Fruit fly (Drosophila melanogaster) whole organism, prepupa: ENCODE data around the gene IFT54.
A peak's percentile ranks its signal among the peaks of the same experiment; 100 is the strongest.

Experiments
- Blimp-1 ChIP-seq: fragments of 200-800 bp; sonication (Bioruptor generic); optimal IDR thresholded peaks from 3 replicates; lab custom pipeline; 2017; ENCODE audit warnings: missing biosample characterization, missing genetic modification characterization, mild to moderate bottlenecking, moderate library complexity, missing genetic modification reagents
- CG10631 ChIP-seq: fragments of 200-800 bp; sonication (Bioruptor generic); optimal IDR thresholded peaks from 2 replicates; lab custom pipeline; 2016; ENCODE audit warnings: missing biosample characterization, missing genetic modification characterization
- CG11294 ChIP-seq: fragments of 200-800 bp; sonication (Bioruptor generic); IDR thresholded peaks from 2 replicates; pipeline ENCODE4 v1.3.6; 2022; ENCODE audit warnings: missing biosample characterization, missing genetic modification characterization
- CG15336 ChIP-seq: fragments of 200-800 bp; sonication (Bioruptor generic); IDR thresholded peaks from 2 replicates; pipeline ENCODE4 v1.3.6; 2022; ENCODE audit warnings: missing biosample characterization, missing genetic modification characterization
- CG32006 ChIP-seq: fragments of 200-800 bp; sonication (Bioruptor generic); optimal IDR thresholded peaks from 3 replicates; lab custom pipeline; 2017; ENCODE audit warnings: missing biosample characterization, mild to moderate bottlenecking, missing genetic modification characterization
- CG3919 ChIP-seq: fragments of 200-800 bp; sonication (Bioruptor generic); optimal IDR thresholded peaks from 3 replicates; lab custom pipeline; 2016; ENCODE audit warnings: missing biosample characterization, missing genetic modification characterization
- CG6163 ChIP-seq: fragments of 200-800 bp; sonication (Bioruptor generic); IDR thresholded peaks from 3 replicates; pipeline ENCODE4 v1.3.6; 2022; ENCODE audit warnings: missing biosample characterization, missing genetic modification characterization
- CG6276 ChIP-seq: fragments of 200-800 bp; sonication (Bioruptor generic); optimal IDR thresholded peaks from 2 replicates; lab custom pipeline; 2017; ENCODE audit warnings: missing biosample characterization, mild to moderate bottlenecking, missing genetic modification characterization
- CG6792 ChIP-seq: fragments of 200-800 bp; sonication (Bioruptor generic); optimal IDR thresholded peaks from 3 replicates; lab custom pipeline; 2016; ENCODE audit warnings: missing biosample characterization, missing genetic modification characterization
- CG6854 ChIP-seq: fragments of 200-800 bp; sonication (Bioruptor generic); optimal IDR thresholded peaks from 2 replicates; lab custom pipeline; 2017; ENCODE audit warnings: missing biosample characterization, mild to moderate bottlenecking, missing genetic modification characterization
- CG8119 ChIP-seq: fragments of 200-800 bp; sonication (Bioruptor generic); IDR thresholded peaks from 3 replicates; pipeline ENCODE4 v1.3.6; 2022; ENCODE audit warnings: missing biosample characterization, missing genetic modification characterization
- Eip75B ChIP-seq: fragments of 200-800 bp; sonication (Bioruptor generic); optimal IDR thresholded peaks from 3 replicates; lab custom pipeline; 2016; ENCODE audit warnings: missing biosample characterization, missing genetic modification characterization
- Eip78C ChIP-seq: fragments of 200-800 bp; sonication (Bioruptor generic); peaks from one replicate; lab custom pipeline; 2016; ENCODE audit warnings: missing biosample characterization, missing genetic modification characterization
- Eip93F ChIP-seq: fragments of 200-800 bp; sonication (Bioruptor generic); optimal IDR thresholded peaks from 2 replicates; lab custom pipeline; 2016; ENCODE audit warnings: missing biosample characterization, mild to moderate bottlenecking, missing genetic modification characterization
- Ets21C ChIP-seq: fragments of 200-800 bp; sonication (Bioruptor generic); optimal IDR thresholded peaks from 3 replicates; lab custom pipeline; 2016; ENCODE audit warnings: missing biosample characterization, missing genetic modification characterization
- Ets96B ChIP-seq: fragments of 200-800 bp; optimal IDR thresholded peaks from 2 replicates; lab custom pipeline; 2019; ENCODE audit warnings: missing biosample characterization, mild to moderate bottlenecking, missing genetic modification characterization, moderate library complexity
- Gug ChIP-seq: fragments of 200-800 bp; sonication (Bioruptor generic); IDR thresholded peaks from 2 replicates; pipeline ENCODE4 v1.3.6; 2022; ENCODE audit warnings: missing biosample characterization, missing genetic modification characterization
- Hr4 ChIP-seq: fragments of 200-800 bp; sonication (Bioruptor generic); optimal IDR thresholded peaks from 3 replicates; lab custom pipeline; 2016; ENCODE audit warnings: missing biosample characterization, missing genetic modification characterization
- Lpt ChIP-seq: fragments of 200-800 bp; sonication (Bioruptor generic); optimal IDR thresholded peaks from 3 replicates; lab custom pipeline; 2016; ENCODE audit warnings: missing biosample characterization, missing genetic modification characterization
- OdsH ChIP-seq: fragments of 200-800 bp; sonication (Bioruptor generic); optimal IDR thresholded peaks from 3 replicates; lab custom pipeline; 2016; ENCODE audit warnings: missing biosample characterization, missing genetic modification characterization
- Smox ChIP-seq: fragments of 200-800 bp; sonication (Bioruptor generic); optimal IDR thresholded peaks from 3 replicates; lab custom pipeline; 2016; ENCODE audit warnings: missing biosample characterization, missing genetic modification characterization
- Sox15 ChIP-seq: fragments of 200-800 bp; sonication (Bioruptor generic); optimal IDR thresholded peaks from 3 replicates; lab custom pipeline; 2016; ENCODE audit warnings: missing biosample characterization, missing genetic modification characterization
- achi ChIP-seq: fragments of 200-800 bp; sonication (Bioruptor generic); optimal IDR thresholded peaks from 3 replicates; lab custom pipeline; 2016; ENCODE audit warnings: missing biosample characterization, missing genetic modification characterization
- dac ChIP-seq: fragments of 200-800 bp; sonication (Bioruptor generic); optimal IDR thresholded peaks from 2 replicates; lab custom pipeline; 2017; ENCODE audit warnings: missing biosample characterization, mild to moderate bottlenecking, missing genetic modification characterization
- dsx ChIP-seq: fragments of 200-800 bp; optimal IDR thresholded peaks from 3 replicates; lab custom pipeline; 2019; ENCODE audit warnings: missing biosample characterization, mild to moderate bottlenecking, missing genetic modification characterization, moderate library complexity; ENCODE audit not compliant: poor library complexity, severe bottlenecking
- fd59A ChIP-seq: fragments of 200-800 bp; sonication (Bioruptor generic); optimal IDR thresholded peaks from 2 replicates; lab custom pipeline; 2017; ENCODE audit warnings: missing biosample characterization, mild to moderate bottlenecking, missing genetic modification characterization, missing genetic modification reagents
- fd85E ChIP-seq: fragments of 200-800 bp; sonication (Bioruptor generic); optimal IDR thresholded peaks from 3 replicates; lab custom pipeline; 2016; ENCODE audit warnings: missing biosample characterization, missing genetic modification characterization
- fkh ChIP-seq: fragments of 200-800 bp; sonication (Bioruptor generic); optimal IDR thresholded peaks from 3 replicates; lab custom pipeline; 2017; ENCODE audit warnings: missing biosample characterization, mild to moderate bottlenecking, missing genetic modification characterization, moderate library complexity
- lz ChIP-seq: fragments of 200-800 bp; sonication (Bioruptor generic); optimal IDR thresholded peaks from 3 replicates; lab custom pipeline; 2016; ENCODE audit warnings: missing biosample characterization, missing genetic modification characterization
- salr ChIP-seq, 2 experiments: fragments of 200-800 bp; sonication (Bioruptor generic); optimal IDR thresholded peaks; 3 replicates each; lab custom pipeline; 2016 to 2018; ENCODE audit warnings: missing biosample characterization in 2 of 2, missing genetic modification characterization in 2 of 2, mild to moderate bottlenecking in 1 of 2
- spab ChIP-seq: fragments of 200-800 bp; sonication (Bioruptor generic); optimal IDR thresholded peaks from 2 replicates; lab custom pipeline; 2017; ENCODE audit warnings: missing biosample characterization, mild to moderate bottlenecking, missing genetic modification characterization, missing genetic modification reagents
- ss ChIP-seq, 2 experiments: fragments of 200-800 bp; sonication (Bioruptor generic); optimal IDR thresholded peaks; 2 replicates in 1 of 2; 3 replicates in 1 of 2; lab custom pipeline; 2017 to 2018; ENCODE audit warnings: mild to moderate bottlenecking in 2 of 2, missing biosample characterization in 2 of 2, missing genetic modification characterization in 2 of 2, moderate library complexity in 1 of 2
- svp ChIP-seq: fragments of 200-800 bp; sonication (Bioruptor generic); peaks from one replicate; lab custom pipeline; 2016; ENCODE audit warnings: missing biosample characterization, missing genetic modification characterization
- vri ChIP-seq: fragments of 200-800 bp; sonication (Bioruptor generic); optimal IDR thresholded peaks from 3 replicates; lab custom pipeline; 2016; ENCODE audit warnings: missing biosample characterization, mild to moderate bottlenecking, missing genetic modification characterization

The IFT54 gene

DNA sequence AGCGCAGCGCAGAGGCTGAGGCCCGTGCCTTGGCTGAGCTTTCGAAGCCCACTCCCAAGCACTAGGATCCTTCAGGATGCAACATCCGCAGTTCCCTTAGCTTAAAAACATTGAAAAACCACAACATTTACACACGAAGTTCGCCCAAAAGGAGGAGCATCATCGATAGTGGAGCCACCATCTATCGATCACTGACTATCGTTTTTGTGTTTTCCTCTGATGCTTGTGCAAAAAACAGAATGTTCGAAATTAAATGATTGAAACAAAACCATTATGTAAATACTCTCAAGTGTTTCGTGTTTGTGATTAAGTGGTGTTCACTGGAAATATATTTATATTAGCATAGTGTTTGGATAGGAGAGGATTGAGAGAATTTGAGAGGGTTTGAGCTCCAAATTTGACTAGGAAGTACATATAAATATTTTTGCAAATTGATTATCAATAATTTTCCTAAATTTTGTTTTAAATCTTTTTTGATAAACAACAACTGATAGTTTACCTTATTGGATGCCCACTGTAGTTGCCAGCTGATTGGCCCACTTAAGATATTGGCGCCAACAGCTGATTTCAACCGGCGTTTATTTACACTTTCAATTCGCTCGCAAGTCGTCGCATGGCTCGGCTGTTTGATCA, 25.4 kb downstream of the IFT54 start, which contains the start of gene spn-B (continued):
- TF ChIP-seq Lpt (GFP tag; lab: Kevin White, UChicago) (peak; percentile 62), Hr4 (peak; percentile 86), svp (GFP tag; lab: Kevin White, UChicago) (no peak), spab (GFP tag; lab: Kevin White, UChicago) (peak; percentile 56), Sox15 (GFP tag; lab: Kevin White, UChicago) (peak; percentile 54), OdsH (peak; percentile 75), Ets96B (peak; percentile 73), ss (GFP tag; optimal IDR thresholded peaks at IDR 0.05; lab: Kevin White, UChicago) (peak; percentile 54 to 75), CG11294 (GFP tag; lab: Robert Waterston, UW) (no peak; the same call in 1 of the 2 replicates), Smox (peak; percentile 86), dac (GFP tag; lab: Kevin White, UChicago) (no peak), Ets21C (peak; percentile 66), lz (GFP tag; lab: Kevin White, UChicago) (peak; percentile 85), salr (GFP tag; optimal IDR thresholded peaks at IDR 0.05; lab: Kevin White, UChicago) (peak; percentile 8 to 44), CG8119 (GFP tag; lab: Robert Waterston, UW) (peak; percentile 81), vri (GFP tag; lab: Kevin White, UChicago) (peak; percentile 80), CG3919 (GFP tag; lab: Kevin White, UChicago) (peak; percentile 83), CG32006 (GFP tag; lab: Kevin White, UChicago) (peak; percentile 73), Gug (GFP tag; lab: Robert Waterston, UW) (peak; percentile 59; the same call in 1 of the 2 replicates), CG10631 (peak; percentile 71), fkh (peak; percentile 75)

DNA sequence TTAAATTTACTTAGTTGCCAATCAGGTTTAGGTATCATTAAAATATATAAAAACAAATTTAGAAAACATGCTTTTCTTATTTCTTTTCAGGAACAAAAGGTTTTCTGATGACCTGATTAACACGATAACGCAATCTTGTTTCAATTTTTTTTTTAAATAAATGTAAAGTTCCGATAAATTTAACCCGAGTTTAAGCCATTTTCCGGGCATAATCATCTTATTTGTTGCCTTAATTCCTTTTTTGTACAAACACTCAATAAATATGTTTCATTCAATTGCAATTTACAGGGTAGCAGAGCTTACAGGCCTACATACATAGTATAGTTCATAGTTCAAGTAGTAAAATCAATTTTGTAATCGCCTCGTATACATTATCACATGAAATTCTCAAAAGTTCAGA, 27.3 kb downstream of the IFT54 start:
- no peak for TF ChIP-seq Blimp-1 (GFP tag; lab: Kevin White, UChicago)
- no peak for TF ChIP-seq CG6792 (GFP tag; lab: Kevin White, UChicago)
- TF ChIP-seq fd59A (GFP tag; lab: Kevin White, UChicago): no peak
- no peak for TF ChIP-seq CG32006 (GFP tag; lab: Kevin White, UChicago)
- TF ChIP-seq Eip78C (GFP tag; lab: Kevin White, UChicago): peak; percentile 15

DNA sequence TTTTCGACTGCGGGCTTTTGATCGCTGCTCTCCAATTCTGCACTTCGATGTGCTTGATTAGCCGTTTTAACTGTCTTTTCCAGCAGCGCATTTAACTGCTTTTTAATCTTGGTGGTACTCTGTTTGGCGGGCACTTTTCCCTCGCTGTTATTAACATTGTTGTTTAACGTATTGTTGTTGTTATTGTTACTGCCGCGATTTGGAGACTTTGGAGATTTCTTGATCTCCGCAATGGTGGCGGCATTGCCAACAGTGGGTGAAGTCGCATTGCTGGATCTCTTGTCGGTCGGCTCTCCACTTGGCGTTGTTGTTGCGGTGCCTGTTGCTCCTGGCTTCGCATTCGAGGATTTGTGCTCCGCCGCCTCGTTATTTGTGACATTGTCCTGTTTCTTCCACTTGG, 28.4 kb downstream of the IFT54 start:
- TF ChIP-seq CG6163 (GFP tag; lab: Robert Waterston, UW): 0 out of 3 replicates have a peak, but pooled peaks have one; percentile 12
- TF ChIP-seq fd85E (GFP tag; lab: Kevin White, UChicago): no peak
- peak; percentile 67 for TF ChIP-seq dsx (GFP tag; lab: Kevin White, UChicago)

DNA sequence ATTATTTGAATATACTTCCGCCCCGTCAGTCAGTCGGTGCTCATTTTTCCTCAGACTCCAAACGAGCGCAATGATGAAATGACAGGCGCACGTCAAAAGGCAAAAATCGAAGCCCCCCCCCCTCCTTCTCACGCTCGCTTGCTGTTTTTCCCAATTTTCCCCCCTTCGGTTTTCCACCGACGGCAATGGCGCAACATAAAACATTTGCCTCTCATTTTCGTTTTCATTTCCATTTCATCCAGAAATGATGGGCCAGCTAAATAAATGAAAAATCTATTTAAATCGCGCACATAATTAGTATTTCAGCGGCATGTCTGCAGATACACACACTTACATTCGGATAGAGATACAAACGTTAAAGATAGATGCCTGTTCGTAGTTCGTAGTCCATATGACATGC, 29.2 kb downstream of the IFT54 start:
- TF ChIP-seq Eip75B (GFP tag; lab: Kevin White, UChicago) (no peak), CG15336 (no peak), achi (GFP tag; lab: Kevin White, UChicago) (no peak), fd85E (GFP tag; lab: Kevin White, UChicago) (no peak), Eip93F (GFP tag; lab: Kevin White, UChicago) (no peak), CG6854 (GFP tag; lab: Kevin White, UChicago) (no peak), Ets96B (no peak)
- TF ChIP-seq, all 60 proteins: peak for 0

DNA sequence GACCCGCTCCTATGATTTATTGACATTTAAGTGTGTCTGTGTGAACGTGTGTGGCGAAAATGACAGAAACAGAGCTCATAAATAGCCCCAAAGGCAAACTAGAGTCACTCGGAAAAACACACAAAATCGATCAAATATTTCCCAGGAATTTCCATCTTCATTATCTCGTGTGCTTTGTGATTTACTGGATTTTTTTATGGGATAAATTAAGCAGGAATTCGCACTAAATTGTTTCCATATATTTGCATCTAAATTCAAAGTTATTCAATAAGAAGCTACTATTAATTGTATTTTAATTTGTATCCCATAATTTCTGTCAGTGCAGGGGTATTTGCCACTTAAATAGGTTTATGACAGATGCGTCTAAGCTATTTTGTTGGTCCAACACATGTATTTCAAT, 30.5 kb downstream of the IFT54 start:
- TF ChIP-seq svp (GFP tag; lab: Kevin White, UChicago) (no peak), CG15336 (0 out of 2 replicates have a peak, but pooled peaks have one; percentile 11), CG6276 (GFP tag; lab: Kevin White, UChicago) (no peak)
